Fruit fly (Drosophila melanogaster) whole organism, prepupa: ENCODE data around the gene CSN6.

Source experiments
- CG10631 ChIP-seq: fragments of 200-800 bp; sonication (Bioruptor generic); optimal IDR thresholded peaks from 2 replicates; lab custom pipeline; 2016; ENCODE audit warnings: missing biosample characterization, missing genetic modification characterization
- CG11294 ChIP-seq: fragments of 200-800 bp; sonication (Bioruptor generic); IDR thresholded peaks from 2 replicates; pipeline ENCODE4 v1.3.6; 2022; ENCODE audit warnings: missing biosample characterization, missing genetic modification characterization
- CG11762 ChIP-seq: fragments of 200-800 bp; sonication (Bioruptor generic); optimal IDR thresholded peaks from 3 replicates; lab custom pipeline; 2016; ENCODE audit warnings: missing biosample characterization, missing genetic modification characterization; ENCODE audit not compliant: insufficient read depth
- CG11902 ChIP-seq: fragments of 200-800 bp; sonication (Bioruptor generic); optimal IDR thresholded peaks from 3 replicates; lab custom pipeline; 2016; ENCODE audit warnings: missing biosample characterization, missing genetic modification characterization
- CG15336 ChIP-seq: fragments of 200-800 bp; sonication (Bioruptor generic); IDR thresholded peaks from 2 replicates; pipeline ENCODE4 v1.3.6; 2022; ENCODE audit warnings: missing biosample characterization, missing genetic modification characterization
- CG1621 ChIP-seq: fragments of 200-800 bp; sonication (Bioruptor generic); optimal IDR thresholded peaks from 3 replicates; lab custom pipeline; 2018; ENCODE audit warnings: missing biosample characterization, mild to moderate bottlenecking, missing genetic modification characterization
- CG3032 ChIP-seq: fragments of 200-800 bp; optimal IDR thresholded peaks from 2 replicates; lab custom pipeline; 2019; ENCODE audit warnings: missing biosample characterization, mild to moderate bottlenecking, missing genetic modification characterization, moderate library complexity
- CG34406 ChIP-seq: fragments of 200-800 bp; sonication (Bioruptor generic); optimal IDR thresholded peaks from 3 replicates; lab custom pipeline; 2016; ENCODE audit warnings: missing biosample characterization, missing genetic modification characterization
- CG3919 ChIP-seq: fragments of 200-800 bp; sonication (Bioruptor generic); optimal IDR thresholded peaks from 3 replicates; lab custom pipeline; 2016; ENCODE audit warnings: missing biosample characterization, missing genetic modification characterization
- CG6163 ChIP-seq: fragments of 200-800 bp; sonication (Bioruptor generic); IDR thresholded peaks from 3 replicates; pipeline ENCODE4 v1.3.6; 2022; ENCODE audit warnings: missing biosample characterization, missing genetic modification characterization
- CG6808 ChIP-seq: fragments of 200-800 bp; sonication (Bioruptor generic); optimal IDR thresholded peaks from 3 replicates; lab custom pipeline; 2017; ENCODE audit warnings: missing biosample characterization, missing genetic modification characterization, mild to moderate bottlenecking, moderate library complexity, missing genetic modification reagents
- CG6854 ChIP-seq: fragments of 200-800 bp; sonication (Bioruptor generic); optimal IDR thresholded peaks from 2 replicates; lab custom pipeline; 2017; ENCODE audit warnings: missing biosample characterization, mild to moderate bottlenecking, missing genetic modification characterization
- CG8119 ChIP-seq: fragments of 200-800 bp; sonication (Bioruptor generic); IDR thresholded peaks from 3 replicates; pipeline ENCODE4 v1.3.6; 2022; ENCODE audit warnings: missing biosample characterization, missing genetic modification characterization
- CG9139 ChIP-seq: fragments of 200-800 bp; sonication (Bioruptor generic); optimal IDR thresholded peaks from 3 replicates; lab custom pipeline; 2017; ENCODE audit warnings: missing biosample characterization, mild to moderate bottlenecking, missing genetic modification characterization
- Eip75B ChIP-seq: fragments of 200-800 bp; sonication (Bioruptor generic); optimal IDR thresholded peaks from 3 replicates; lab custom pipeline; 2016; ENCODE audit warnings: missing biosample characterization, missing genetic modification characterization
- Eip78C ChIP-seq: fragments of 200-800 bp; sonication (Bioruptor generic); peaks from one replicate; lab custom pipeline; 2016; ENCODE audit warnings: missing biosample characterization, missing genetic modification characterization
- Eip93F ChIP-seq: fragments of 200-800 bp; sonication (Bioruptor generic); optimal IDR thresholded peaks from 2 replicates; lab custom pipeline; 2016; ENCODE audit warnings: missing biosample characterization, mild to moderate bottlenecking, missing genetic modification characterization
- Ets21C ChIP-seq: fragments of 200-800 bp; sonication (Bioruptor generic); optimal IDR thresholded peaks from 3 replicates; lab custom pipeline; 2016; ENCODE audit warnings: missing biosample characterization, missing genetic modification characterization
- Ets96B ChIP-seq: fragments of 200-800 bp; optimal IDR thresholded peaks from 2 replicates; lab custom pipeline; 2019; ENCODE audit warnings: missing biosample characterization, mild to moderate bottlenecking, missing genetic modification characterization, moderate library complexity
- Gug ChIP-seq: fragments of 200-800 bp; sonication (Bioruptor generic); IDR thresholded peaks from 2 replicates; pipeline ENCODE4 v1.3.6; 2022; ENCODE audit warnings: missing biosample characterization, missing genetic modification characterization
- Hr38 ChIP-seq: sonication (Bioruptor generic); optimal IDR thresholded peaks from 2 replicates; lab custom pipeline; 2016; ENCODE audit warnings: missing biosample characterization, missing genetic modification characterization
- Hr39 ChIP-seq: fragments of 200-800 bp; sonication (Bioruptor generic); optimal IDR thresholded peaks from 2 replicates; lab custom pipeline; 2016; ENCODE audit warnings: missing biosample characterization, missing genetic modification characterization
- OdsH ChIP-seq: fragments of 200-800 bp; sonication (Bioruptor generic); optimal IDR thresholded peaks from 3 replicates; lab custom pipeline; 2016; ENCODE audit warnings: missing biosample characterization, missing genetic modification characterization
- Smox ChIP-seq: fragments of 200-800 bp; sonication (Bioruptor generic); optimal IDR thresholded peaks from 3 replicates; lab custom pipeline; 2016; ENCODE audit warnings: missing biosample characterization, missing genetic modification characterization
- Sox102F ChIP-seq: fragments of 200-800 bp; sonication (Bioruptor generic); optimal IDR thresholded peaks from 2 replicates; lab custom pipeline; 2016; ENCODE audit warnings: missing biosample characterization, mild to moderate bottlenecking, missing genetic modification characterization
- Sox15 ChIP-seq: fragments of 200-800 bp; sonication (Bioruptor generic); optimal IDR thresholded peaks from 3 replicates; lab custom pipeline; 2016; ENCODE audit warnings: missing biosample characterization, missing genetic modification characterization
- achi ChIP-seq: fragments of 200-800 bp; sonication (Bioruptor generic); optimal IDR thresholded peaks from 3 replicates; lab custom pipeline; 2016; ENCODE audit warnings: missing biosample characterization, missing genetic modification characterization
- acj6 ChIP-seq: fragments of 200-800 bp; sonication (Bioruptor generic); optimal IDR thresholded peaks from 3 replicates; lab custom pipeline; 2016; ENCODE audit warnings: missing biosample characterization, missing genetic modification characterization
- cyc ChIP-seq: fragments of 200-800 bp; sonication (Bioruptor generic); optimal IDR thresholded peaks from 3 replicates; lab custom pipeline; 2016; ENCODE audit warnings: missing biosample characterization, missing genetic modification characterization
- dsx ChIP-seq: fragments of 200-800 bp; optimal IDR thresholded peaks from 3 replicates; lab custom pipeline; 2019; ENCODE audit warnings: missing biosample characterization, mild to moderate bottlenecking, missing genetic modification characterization, moderate library complexity; ENCODE audit not compliant: poor library complexity, severe bottlenecking
- eg ChIP-seq: fragments of 200-800 bp; sonication (Bioruptor generic); IDR thresholded peaks from 3 replicates; pipeline ENCODE4 v1.3.6; 2022; ENCODE audit warnings: missing biosample characterization, missing genetic modification characterization
- esn ChIP-seq: fragments of 200-800 bp; sonication (Bioruptor generic); optimal IDR thresholded peaks from 2 replicates; lab custom pipeline; 2016; ENCODE audit warnings: missing biosample characterization, mild to moderate bottlenecking, missing genetic modification characterization, moderate library complexity
- fd59A ChIP-seq: fragments of 200-800 bp; sonication (Bioruptor generic); optimal IDR thresholded peaks from 2 replicates; lab custom pipeline; 2017; ENCODE audit warnings: missing biosample characterization, mild to moderate bottlenecking, missing genetic modification characterization, missing genetic modification reagents
- fkh ChIP-seq: fragments of 200-800 bp; sonication (Bioruptor generic); optimal IDR thresholded peaks from 3 replicates; lab custom pipeline; 2017; ENCODE audit warnings: missing biosample characterization, mild to moderate bottlenecking, missing genetic modification characterization, moderate library complexity
- lz ChIP-seq: fragments of 200-800 bp; sonication (Bioruptor generic); optimal IDR thresholded peaks from 3 replicates; lab custom pipeline; 2016; ENCODE audit warnings: missing biosample characterization, missing genetic modification characterization
- ss ChIP-seq, 2 experiments: fragments of 200-800 bp; sonication (Bioruptor generic); optimal IDR thresholded peaks; 2 replicates in 1 of 2; 3 replicates in 1 of 2; lab custom pipeline; 2017 to 2018; ENCODE audit warnings: mild to moderate bottlenecking in 2 of 2, missing biosample characterization in 2 of 2, missing genetic modification characterization in 2 of 2, moderate library complexity in 1 of 2
- vri ChIP-seq: fragments of 200-800 bp; sonication (Bioruptor generic); optimal IDR thresholded peaks from 3 replicates; lab custom pipeline; 2016; ENCODE audit warnings: missing biosample characterization, mild to moderate bottlenecking, missing genetic modification characterization

CSN6 gene

dm6 chr3R:22538877-22539276 is 41.7 kb upstream of the CSN6 start (continued):
- TF ChIP-seq CG10631 (GFP tag; lab: Kevin White, UChicago) = no peak
- TF ChIP-seq CG3032 (tag; lab: Kevin White, UChicago) = peak; percentile 40
- no peak for TF ChIP-seq Smox (GFP tag; lab: Kevin White, UChicago)
- TF ChIP-seq OdsH (GFP tag; lab: Kevin White, UChicago) = peak; percentile 52
- no peak for TF ChIP-seq CG8119 (GFP tag; lab: Robert Waterston, UW)
- no peak for TF ChIP-seq CG9139
- TF ChIP-seq CG11294 (GFP tag; lab: Robert Waterston, UW) = no peak
- TF ChIP-seq CG6163 (GFP tag; lab: Robert Waterston, UW) = no peak
- TF ChIP-seq acj6 = peak; percentile 32
- no peak for TF ChIP-seq CG6854 (GFP tag; lab: Kevin White, UChicago)
- TF ChIP-seq Ets96B (tag; lab: Kevin White, UChicago) = peak; percentile 47
- no peak for TF ChIP-seq vri (GFP tag; lab: Kevin White, UChicago)
- TF ChIP-seq CG1621 (tag; lab: Kevin White, UChicago) = no peak
- peak; percentile 27 for TF ChIP-seq CG11762
- TF ChIP-seq CG34406 (GFP tag; lab: Kevin White, UChicago) = peak; percentile 58

dm6 chr3R:22539762-22540161 is 40.8 kb upstream of the CSN6 start, which contains the start of gene CG5326:
Gene CG5326 (minus strand): TSS chr3R:22539919.
- TF ChIP-seq CG3919 = peak; percentile 39
- peak; percentile 24 for TF ChIP-seq Eip78C (GFP tag; lab: Kevin White, UChicago)
- TF ChIP-seq CG6854 (GFP tag; lab: Kevin White, UChicago) = peak; percentile 12
- peak; percentile 56 for TF ChIP-seq dsx
- peak; percentile 35 to 69 for TF ChIP-seq ss (GFP tag; optimal IDR thresholded peaks at IDR 0.05; lab: Kevin White, UChicago)
- TF ChIP-seq Ets21C (GFP tag; lab: Kevin White, UChicago) = no peak
- no peak for TF ChIP-seq cyc (GFP tag; lab: Kevin White, UChicago)
- TF ChIP-seq Sox102F (GFP tag; lab: Kevin White, UChicago) = no peak
- no peak for TF ChIP-seq Sox15 (GFP tag; lab: Kevin White, UChicago)
- TF ChIP-seq CG6808 (GFP tag; lab: Kevin White, UChicago) = peak; percentile 40
- TF ChIP-seq eg (GFP tag; lab: Robert Waterston, UW) = 0 out of 3 replicates have a peak, but pooled peaks have one; percentile 15
- TF ChIP-seq CG1621 (tag; lab: Kevin White, UChicago) = peak; percentile 58
- no peak for TF ChIP-seq lz (GFP tag; lab: Kevin White, UChicago)
- peak; percentile 46 for TF ChIP-seq CG9139
- no peak for TF ChIP-seq CG11902 (GFP tag; lab: Kevin White, UChicago)

- TF ChIP-seq CG15336 (GFP tag; lab: Robert Waterston, UW) = no peak
- TF ChIP-seq fd59A (GFP tag; lab: Kevin White, UChicago) = no peak
- TF ChIP-seq achi (GFP tag; lab: Kevin White, UChicago) = no peak
- no peak for TF ChIP-seq Hr39
- TF ChIP-seq CG10631 (GFP tag; lab: Kevin White, UChicago) = no peak
- TF ChIP-seq Eip75B (GFP tag; lab: Kevin White, UChicago) = no peak
- TF ChIP-seq fkh (GFP tag; lab: Kevin White, UChicago) = no peak
- no peak for TF ChIP-seq Hr38 (GFP tag; lab: Kevin White, UChicago)
- no peak for TF ChIP-seq Gug
- TF ChIP-seq CG34406 (GFP tag; lab: Kevin White, UChicago) = no peak
- TF ChIP-seq esn = no peak
- TF ChIP-seq Eip93F (GFP tag; lab: Kevin White, UChicago) = no peak
- TF ChIP-seq Sox102F (GFP tag; lab: Kevin White, UChicago) = no peak
These were observed 39.9 kb upstream of the CSN6 start for dm6 chr3R:22540686-22541085.
